Fruit fly (Drosophila melanogaster): ENCODE measurements around the gene Moca-cyp.

Moca-cyp gene

DNA sequence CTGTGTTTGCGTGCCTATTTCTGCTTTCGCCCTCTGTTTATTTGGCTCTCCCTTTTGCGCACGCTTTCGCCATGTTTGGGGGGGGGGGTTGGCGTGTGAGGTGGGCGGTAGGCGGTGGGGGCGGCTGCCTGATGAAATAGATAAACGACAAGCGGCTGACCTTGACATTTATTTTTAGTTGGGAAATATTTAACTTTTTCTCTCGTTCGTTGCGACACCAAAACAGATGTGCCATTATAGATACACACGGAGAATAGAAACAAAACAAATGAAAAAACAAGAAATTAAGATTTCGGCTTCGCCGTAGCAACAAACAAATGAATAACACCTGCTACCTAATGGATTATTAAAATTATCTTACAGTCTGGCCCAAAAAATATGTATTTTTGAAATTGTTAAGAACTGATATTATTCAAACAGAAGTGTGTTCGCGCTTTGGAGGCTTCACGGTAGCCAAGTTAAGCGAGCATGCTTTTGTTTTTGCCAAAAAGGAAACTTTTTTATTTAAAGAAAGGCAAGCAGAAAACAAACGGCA lies 7.9 kb upstream of the Moca-cyp start (continued):
- TF ChIP-seq CG10669 (GFP tag; optimal IDR thresholded peaks at IDR 0.05) (no peak), CG3032 (tag; optimal IDR thresholded peaks at IDR 0.05) (no peak), CG1621 (tag; optimal IDR thresholded peaks at IDR 0.05) (no peak), CG6854 (GFP tag; optimal IDR thresholded peaks at IDR 0.05) (no peak), Sox14 (GFP tag; optimal IDR thresholded peaks at IDR 0.05) (no peak)

DNA sequence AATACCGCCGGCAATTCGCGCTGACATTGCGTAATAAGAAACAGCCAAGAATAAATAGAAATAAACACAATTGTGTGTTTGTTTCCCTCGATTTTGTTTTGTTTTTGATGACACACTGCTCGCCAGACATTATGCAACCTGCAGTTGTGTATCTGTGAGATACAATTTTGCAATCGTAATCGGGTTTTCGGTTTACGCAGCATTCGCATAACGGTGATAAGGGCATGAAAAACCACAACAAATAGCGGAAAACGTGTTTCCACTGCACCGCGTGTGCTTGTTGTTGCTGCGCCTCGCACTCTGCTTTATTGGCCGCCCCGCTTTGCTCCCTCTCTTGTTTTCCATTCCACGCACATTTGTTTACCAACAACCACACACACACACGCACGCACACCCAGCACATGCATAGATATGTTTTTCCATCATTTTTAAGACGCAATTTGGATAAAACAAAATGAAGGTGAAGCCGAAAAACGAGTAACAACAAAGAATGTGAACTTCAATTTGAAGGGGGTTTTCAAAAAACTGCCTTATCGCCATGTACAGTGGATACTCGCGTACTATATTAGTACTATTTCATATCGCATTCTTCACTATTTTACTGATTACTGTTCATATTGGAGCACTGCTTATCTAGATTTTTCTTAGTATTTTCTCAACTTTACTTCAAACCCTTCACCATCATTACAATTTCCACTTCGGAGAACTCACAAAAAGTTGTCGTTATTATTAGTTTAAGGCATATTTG lies 7.3 kb upstream of the Moca-cyp start:
- TF ChIP-seq vri (GFP tag; optimal IDR thresholded peaks at IDR 0.05) (peak; percentile 71), CG6792 (GFP tag; optimal IDR thresholded peaks at IDR 0.05) (no peak), CG3032 (tag; optimal IDR thresholded peaks at IDR 0.05) (no peak), CG10669 (GFP tag; optimal IDR thresholded peaks at IDR 0.05) (no peak), fkh (GFP tag; optimal IDR thresholded peaks at IDR 0.05) (peak; percentile 38)

DNA sequence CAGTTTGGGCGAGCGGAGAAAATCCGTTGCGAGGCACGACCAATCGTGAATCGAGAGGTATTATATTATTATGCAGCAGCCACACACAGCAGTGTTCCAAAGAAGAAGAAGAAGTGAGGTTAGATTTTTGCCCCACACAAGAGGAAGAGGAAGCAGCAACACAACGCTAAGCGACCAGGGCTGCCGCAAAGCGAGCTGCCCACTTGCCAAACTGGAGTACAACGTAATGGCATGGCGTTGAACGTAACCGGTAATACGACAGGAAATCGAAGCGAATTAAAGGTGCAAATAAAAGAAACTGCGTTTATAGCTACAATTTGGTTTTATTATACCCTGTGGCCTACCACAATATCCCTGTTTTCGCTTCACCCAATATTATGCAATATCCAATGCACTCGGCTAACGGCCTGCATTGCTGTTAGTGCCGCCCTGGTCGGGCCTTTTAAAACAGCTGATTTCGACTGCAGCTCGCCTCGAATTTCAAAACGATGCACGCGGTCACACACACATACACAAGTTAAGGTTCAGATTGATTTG lies 4.6 kb upstream of the Moca-cyp start:
- peak; percentile 63 for TF ChIP-seq fkh (GFP tag; optimal IDR thresholded peaks at IDR 0.05)
- TF ChIP-seq Met (GFP tag; optimal IDR thresholded peaks at IDR 0.05), result peak; percentile 69
- peak; percentile 60 for TF ChIP-seq CG34406 (GFP tag; optimal IDR thresholded peaks at IDR 0.05)
- TF ChIP-seq CG6276 (GFP tag; optimal IDR thresholded peaks at IDR 0.05), result no peak
- TF ChIP-seq CG6854 (GFP tag; optimal IDR thresholded peaks at IDR 0.05), result peak; percentile 9
- TF ChIP-seq cyc (GFP tag; optimal IDR thresholded peaks at IDR 0.05), result peak; percentile 80
- peak; percentile 66 for TF ChIP-seq CG8319 (GFP tag; optimal IDR thresholded peaks at IDR 0.05)
- peak; percentile 52; the same call in 1 of the 2 replicates for TF ChIP-seq CG11294 (GFP tag; IDR thresholded peaks at IDR 0.05)
- peak; percentile 45 for TF ChIP-seq Lpt (GFP tag; optimal IDR thresholded peaks at IDR 0.05)
- TF ChIP-seq fd85E (GFP tag; optimal IDR thresholded peaks at IDR 0.05), result peak; percentile 42
- TF ChIP-seq CG16779 (tag; optimal IDR thresholded peaks at IDR 0.05), result peak; percentile 26
- TF ChIP-seq eg (GFP tag; IDR thresholded peaks at IDR 0.05), result peak; percentile 72; the same call in 2 of the 3 replicates
- TF ChIP-seq Sox102F (GFP tag; optimal IDR thresholded peaks at IDR 0.05), result peak; percentile 51
- TF ChIP-seq CG11762 (GFP tag; optimal IDR thresholded peaks at IDR 0.05; ENCODE audit: insufficient read depth), result peak; percentile 54
- TF ChIP-seq CG3032 (tag; optimal IDR thresholded peaks at IDR 0.05), result peak; percentile 77
- TF ChIP-seq Gug (GFP tag; IDR thresholded peaks at IDR 0.05), result peak; percentile 66
- TF ChIP-seq Blimp-1 (GFP tag; optimal IDR thresholded peaks at IDR 0.05), result no peak
- TF ChIP-seq achi (GFP tag; optimal IDR thresholded peaks at IDR 0.05), result peak; percentile 72
- TF ChIP-seq Sox15 (GFP tag; optimal IDR thresholded peaks at IDR 0.05), result peak; percentile 72
- TF ChIP-seq fd59A (GFP tag; optimal IDR thresholded peaks at IDR 0.05), result peak; percentile 65
- TF ChIP-seq pdm3 (GFP tag; optimal IDR thresholded peaks at IDR 0.05), result peak; percentile 73
- TF ChIP-seq topi (GFP tag; optimal IDR thresholded peaks at IDR 0.05), result peak; percentile 75
- peak; percentile 71 for TF ChIP-seq CG6792 (GFP tag; optimal IDR thresholded peaks at IDR 0.05)
- TF ChIP-seq CG10631 (GFP tag; optimal IDR thresholded peaks at IDR 0.05), result peak; percentile 77
- TF ChIP-seq CG8119 (GFP tag; IDR thresholded peaks at IDR 0.05), result peak; percentile 51; the same call in 2 of the 3 replicates
- TF ChIP-seq CG1621 (tag; optimal IDR thresholded peaks at IDR 0.05), result peak; percentile 60
- peak; percentile 45 for TF ChIP-seq Ets96B (tag; optimal IDR thresholded peaks at IDR 0.05)
- TF ChIP-seq acj6 (GFP tag; optimal IDR thresholded peaks at IDR 0.05), result peak; percentile 78
- TF ChIP-seq lz (GFP tag; optimal IDR thresholded peaks at IDR 0.05), result peak; percentile 84
- no peak for TF ChIP-seq Eip93F (GFP tag; optimal IDR thresholded peaks at IDR 0.05)
- peak; percentile 53 for TF ChIP-seq CG11902 (GFP tag; optimal IDR thresholded peaks at IDR 0.05)
- TF ChIP-seq svp (GFP tag), result peak; percentile 94
- TF ChIP-seq CG15336 (GFP tag; IDR thresholded peaks at IDR 0.05), result peak; percentile 32; the same call in 1 of the 2 replicates
- peak; percentile 65 for TF ChIP-seq CG7368 (GFP tag; optimal IDR thresholded peaks at IDR 0.05)
- TF ChIP-seq CG9139 (GFP tag; optimal IDR thresholded peaks at IDR 0.05), result peak; percentile 10
- peak; percentile 80 for TF ChIP-seq esn (GFP tag; optimal IDR thresholded peaks at IDR 0.05)
- TF ChIP-seq CG8632 (GFP tag; optimal IDR thresholded peaks at IDR 0.05), result peak; percentile 69
- TF ChIP-seq Hr38 (GFP tag; optimal IDR thresholded peaks at IDR 0.05), result no peak
- TF ChIP-seq CG31627 (GFP tag; optimal IDR thresholded peaks at IDR 0.05), result peak; percentile 84
- TF ChIP-seq Eip75B (GFP tag; optimal IDR thresholded peaks at IDR 0.05), result peak; percentile 67
- TF ChIP-seq Smox (GFP tag; optimal IDR thresholded peaks at IDR 0.05), result peak; percentile 71
